Fruit fly (Drosophila melanogaster): ENCODE data around the gene CG14147.

dm6 chr3L:10967956-10968355, 4.5 kb upstream of the CG14147 start:
- no peak for TF ChIP-seq CG8478 (optimal IDR thresholded peaks at IDR 0.05)
- TF ChIP-seq CTCF (optimal IDR thresholded peaks at IDR 0.05) = no peak

All from S2 (cell line).